Worm (Caenorhabditis elegans) whole organism, late embryonic: ENCODE results near the gene math-34.
"Not testable (repeated sequence)": the region's sequence is repeated elsewhere in the genome, so short reads cannot be mapped to it uniquely, and the experiment has no call there.

Experiments
- C08G9.2 ChIP-seq: sonication (generic microtip); optimal IDR thresholded peaks from 2 replicates; lab custom pipeline; 2016; ENCODE audit warnings: mild to moderate bottlenecking, missing genetic modification characterization, moderate library complexity, missing compliant biosample characterization
- K02D7.2 ChIP-seq: sonication (generic microtip); optimal IDR thresholded peaks from 2 replicates; lab custom pipeline; 2017; ENCODE audit warnings: mild to moderate bottlenecking, missing genetic modification characterization, missing compliant biosample characterization
- K09A11.1 ChIP-seq: sonication (generic microtip); optimal IDR thresholded peaks from 2 replicates; lab custom pipeline; 2017; ENCODE audit warnings: antibody characterized with exemption, mild to moderate bottlenecking, missing genetic modification characterization, missing compliant biosample characterization; ENCODE audit not compliant: insufficient read depth
- T23F11.4 ChIP-seq: fragments of 200-800 bp; sonication (Bioruptor generic); optimal IDR thresholded peaks from 2 replicates; lab custom pipeline; 2018; ENCODE audit warnings: mild to moderate bottlenecking, missing genetic modification characterization, missing compliant biosample characterization
- ahr-1 ChIP-seq: sonication (generic microtip); optimal IDR thresholded peaks from 2 replicates; lab custom pipeline; 2016; ENCODE audit warnings: missing genetic modification characterization, missing compliant biosample characterization
- ceh-14 ChIP-seq: sonication (generic microtip); optimal IDR thresholded peaks from 2 replicates; lab custom pipeline; 2016; ENCODE audit warnings: missing genotype, missing genetic modification characterization, missing compliant biosample characterization
- ceh-34 ChIP-seq: sonication (generic microtip); optimal IDR thresholded peaks from 2 replicates; lab custom pipeline; 2016; ENCODE audit warnings: mild to moderate bottlenecking, missing genetic modification characterization, missing compliant biosample characterization
- elt-2 ChIP-seq: sonication (generic microtip); optimal IDR thresholded peaks from 2 replicates; lab custom pipeline; 2016; ENCODE audit warnings: missing genetic modification reagents, missing genetic modification characterization, missing compliant biosample characterization
- elt-4 ChIP-seq: sonication (generic microtip); optimal IDR thresholded peaks from 2 replicates; lab custom pipeline; 2016; ENCODE audit warnings: missing genetic modification characterization, missing compliant biosample characterization
- eyg-1 ChIP-seq: sonication (generic microtip); optimal IDR thresholded peaks from 2 replicates; lab custom pipeline; 2016; ENCODE audit warnings: missing genotype, missing genetic modification characterization, missing compliant biosample characterization
- fax-1 ChIP-seq: sonication (generic microtip); optimal IDR thresholded peaks from 2 replicates; lab custom pipeline; 2016; ENCODE audit warnings: missing genotype, missing genetic modification characterization, missing compliant biosample characterization
- gmeb-2 ChIP-seq: sonication (generic microtip); optimal IDR thresholded peaks from 2 replicates; lab custom pipeline; 2016; ENCODE audit warnings: missing genetic modification characterization, inconsistent platforms, missing compliant biosample characterization
- hlh-13 ChIP-seq: fragments of 200-800 bp; sonication (Bioruptor generic); optimal IDR thresholded peaks from 2 replicates; lab custom pipeline; 2018; ENCODE audit warnings: mild to moderate bottlenecking, missing genetic modification characterization, missing compliant biosample characterization
- hlh-15 ChIP-seq: sonication (generic microtip); optimal IDR thresholded peaks from 2 replicates; lab custom pipeline; 2016; ENCODE audit warnings: missing genetic modification characterization, missing compliant biosample characterization
- hlh-30 ChIP-seq: sonication (generic microtip); optimal IDR thresholded peaks from 2 replicates; lab custom pipeline; 2017; ENCODE audit warnings: antibody characterized with exemption, missing genetic modification characterization, missing compliant biosample characterization; ENCODE audit not compliant: insufficient read depth
- hlh-6 ChIP-seq: sonication (generic microtip); optimal IDR thresholded peaks from 2 replicates; lab custom pipeline; 2016; ENCODE audit warnings: missing genotype, missing genetic modification characterization, missing compliant biosample characterization
- lim-6 ChIP-seq: sonication (generic microtip); optimal IDR thresholded peaks from 2 replicates; lab custom pipeline; 2016; ENCODE audit warnings: missing genetic modification characterization, missing compliant biosample characterization
- lin-11 ChIP-seq: fragments of 200-800 bp; sonication (Bioruptor generic); optimal IDR thresholded peaks from 2 replicates; lab custom pipeline; 2018; ENCODE audit warnings: mild to moderate bottlenecking, missing genetic modification characterization, missing compliant biosample characterization
- madf-2 ChIP-seq: sonication (generic microtip); optimal IDR thresholded peaks from 2 replicates; lab custom pipeline; 2017; ENCODE audit warnings: missing genetic modification characterization, missing compliant biosample characterization
- mec-3 ChIP-seq: sonication (generic microtip); optimal IDR thresholded peaks from 2 replicates; lab custom pipeline; 2016; ENCODE audit warnings: borderline replicate concordance, missing genetic modification characterization, missing compliant biosample characterization
- nfya-1 ChIP-seq: sonication (generic microtip); optimal IDR thresholded peaks from 2 replicates; lab custom pipeline; 2017; ENCODE audit warnings: missing genetic modification characterization, mild to moderate bottlenecking, missing compliant biosample characterization, antibody characterized with exemption, moderate library complexity
- odd-2 ChIP-seq: sonication (generic microtip); optimal IDR thresholded peaks from 2 replicates; lab custom pipeline; 2017; ENCODE audit warnings: antibody characterized with exemption, mild to moderate bottlenecking, missing genetic modification characterization, missing compliant biosample characterization
- pat-9 ChIP-seq: fragments of 200-800 bp; sonication (Bioruptor generic); optimal IDR thresholded peaks from 2 replicates; lab custom pipeline; 2018; ENCODE audit warnings: mild to moderate bottlenecking, missing genetic modification characterization, moderate library complexity, missing compliant biosample characterization
- pax-1 ChIP-seq: fragments of 150-350 bp; optimal IDR thresholded peaks from 2 replicates; lab custom pipeline; 2014; ENCODE audit warnings: missing biosample characterization, missing genetic modification characterization
- pha-2 ChIP-seq: sonication (generic microtip); optimal IDR thresholded peaks from 2 replicates; lab custom pipeline; 2017; ENCODE audit warnings: mild to moderate bottlenecking, missing genetic modification characterization, missing compliant biosample characterization
- ref-2 ChIP-seq: sonication (generic microtip); optimal IDR thresholded peaks from 2 replicates; lab custom pipeline; 2016; ENCODE audit warnings: missing genetic modification characterization, missing compliant biosample characterization
- rnt-1 ChIP-seq: sonication (generic microtip); optimal IDR thresholded peaks from 2 replicates; lab custom pipeline; 2016; ENCODE audit warnings: missing genetic modification characterization, missing compliant biosample characterization
- sox-2 ChIP-seq: fragments of 200-800 bp; sonication (Bioruptor generic); IDR thresholded peaks from 2 replicates; pipeline ENCODE4 v1.3.6; 2022; ENCODE audit warnings: missing genetic modification reagents, missing genetic modification characterization, missing compliant biosample characterization
- sox-4 ChIP-seq: sonication (generic microtip); optimal IDR thresholded peaks from 2 replicates; lab custom pipeline; 2017; ENCODE audit warnings: mild to moderate bottlenecking, missing genetic modification characterization, inconsistent platforms, missing compliant biosample characterization
- tbx-2 ChIP-seq: sonication (generic microtip); optimal IDR thresholded peaks from 2 replicates; lab custom pipeline; 2016; ENCODE audit warnings: missing genetic modification characterization, missing compliant biosample characterization
- tbx-7 ChIP-seq: sonication (generic microtip); optimal IDR thresholded peaks from 2 replicates; lab custom pipeline; 2016; ENCODE audit warnings: missing genotype, missing genetic modification characterization, missing compliant biosample characterization
- ttx-3 ChIP-seq: sonication (generic microtip); optimal IDR thresholded peaks from 2 replicates; lab custom pipeline; 2016; ENCODE audit warnings: missing genetic modification reagents, missing genetic modification characterization, missing compliant biosample characterization
- unc-42 ChIP-seq: sonication (generic microtip); optimal IDR thresholded peaks from 2 replicates; lab custom pipeline; 2016; ENCODE audit warnings: missing genotype, missing genetic modification characterization, missing compliant biosample characterization
- unc-55 ChIP-seq: sonication (generic microtip); optimal IDR thresholded peaks from 2 replicates; lab custom pipeline; 2017; ENCODE audit warnings: missing biosample characterization, missing genetic modification reagents, missing genetic modification characterization
- ztf-16 ChIP-seq: sonication (generic microtip); optimal IDR thresholded peaks from 2 replicates; lab custom pipeline; 2017; ENCODE audit warnings: missing genetic modification characterization, missing compliant biosample characterization

Gene math-34

ce11 chrII:1049849-1050248, 21.1 kb downstream of the math-34 start, which contains the start of gene fbxb-40:
Gene fbxb-40 (minus strand): TSS chrII:1049949.
- TF ChIP-seq hlh-6 (tag; lab: Kevin White, UChicago) (no peak), nfya-1 (no peak), ahr-1 (tag; lab: Kevin White, UChicago) (no peak), unc-55 (GFP tag; lab: Kevin White, UChicago) (no peak), gmeb-2 (tag; lab: Kevin White, UChicago) (no peak), K02D7.2 (no peak)

- not testable (repeated sequence) for TF ChIP-seq elt-2; hlh-15; odd-2 (tag; lab: Kevin White, UChicago)
Observed at ce11 chrII:1054724-1055123, 26.0 kb downstream of the math-34 start, which contains the start of gene K02E7.7. Gene K02E7.7 (plus strand): TSS chrII:1055024.

- TF ChIP-seq elt-2 (peak; percentile 94), unc-42 (tag; lab: Kevin White, UChicago) (no peak)
Observed at ce11 chrII:1056844-1057243, 28.1 kb downstream of the math-34 start.

ce11 chrII:1060702-1061101, 31.9 kb downstream of the math-34 start, which contains the start of gene btb-10:
Gene btb-10 (minus strand): TSS chrII:1060802.
- TF ChIP-seq C08G9.2 (tag; lab: Kevin White, UChicago); tbx-7; pax-1 (tag; lab: Kevin White, UChicago): not testable (repeated sequence)

- no peak for TF ChIP-seq ceh-14 (tag; lab: Kevin White, UChicago)
- no peak for TF ChIP-seq T23F11.4 (GFP tag; lab: Kevin White, UChicago)
- TF ChIP-seq sox-2 (GFP tag; lab: Robert Waterston, UW) = no peak
Observed at ce11 chrII:1063926-1064325, 35.2 kb downstream of the math-34 start.

- TF ChIP-seq unc-42 (tag; lab: Kevin White, UChicago) (no peak), unc-55 (GFP tag; lab: Kevin White, UChicago) (no peak), elt-4 (no peak), pat-9 (no peak)
Observed at ce11 chrII:1066907-1067306, 38.1 kb downstream of the math-34 start, which contains the start of gene K02E7.10. Gene K02E7.10 (minus strand): TSS chrII:1067007.

- no peak for TF ChIP-seq ztf-16
- no peak for TF ChIP-seq pha-2
- no peak for TF ChIP-seq rnt-1 (tag; lab: Kevin White, UChicago)
- TF ChIP-seq ceh-34 (tag; lab: Kevin White, UChicago) = no peak
Observed at ce11 chrII:1070875-1071274, 42.1 kb downstream of the math-34 start, which contains the start of gene K02E7.12. Gene K02E7.12 (plus strand): TSS chrII:1071175.

ce11 chrII:1071432-1071831, 42.7 kb downstream of the math-34 start:
- no peak for TF ChIP-seq K09A11.1
- TF ChIP-seq tbx-2 (tag; lab: Kevin White, UChicago) = no peak
- no peak for TF ChIP-seq hlh-13 (GFP tag; lab: Kevin White, UChicago)
- TF ChIP-seq ceh-34 (tag; lab: Kevin White, UChicago) = no peak
- no peak for TF ChIP-seq eyg-1 (tag; lab: Kevin White, UChicago)
- TF ChIP-seq unc-55 (GFP tag; lab: Kevin White, UChicago) = no peak
- TF ChIP-seq gmeb-2 (tag; lab: Kevin White, UChicago) = no peak
- no peak for TF ChIP-seq mec-3 (tag; lab: Kevin White, UChicago)
- TF ChIP-seq fax-1 (tag; lab: Kevin White, UChicago) = no peak
- no peak for TF ChIP-seq hlh-30 (tag; lab: Kevin White, UChicago)
- TF ChIP-seq lim-6 (tag; lab: Kevin White, UChicago) = no peak
- no peak for TF ChIP-seq lin-11 (tag; lab: Kevin White, UChicago)
- no peak for TF ChIP-seq tbx-7
- no peak for TF ChIP-seq sox-4 (tag; lab: Kevin White, UChicago)
- TF ChIP-seq ceh-14 (tag; lab: Kevin White, UChicago) = no peak
- TF ChIP-seq madf-2 (tag; lab: Kevin White, UChicago) = no peak
- TF ChIP-seq ref-2 (tag; lab: Kevin White, UChicago) = no peak
- no peak for TF ChIP-seq C08G9.2 (tag; lab: Kevin White, UChicago)
- no peak for TF ChIP-seq ttx-3 (tag; lab: Kevin White, UChicago)
